Fruit fly (Drosophila melanogaster) whole organism, adult: ENCODE measurements around the gene pont.
A peak's percentile ranks its signal among the peaks of the same experiment; 100 is the strongest.

Experiments used
- CG11617 ChIP-seq: fragments of 200-800 bp; sonication (Bioruptor generic); optimal IDR thresholded peaks from 2 replicates; lab custom pipeline; 2017; ENCODE audit warnings: mild to moderate bottlenecking, missing biosample characterization, missing genetic modification reagents, missing genetic modification characterization
- CG1620 ChIP-seq: fragments of 200-800 bp; sonication (Bioruptor generic); optimal IDR thresholded peaks from 2 replicates; lab custom pipeline; 2016; ENCODE audit warnings: missing biosample characterization, missing genetic modification characterization
- Clk ChIP-seq: fragments of 200-800 bp; sonication (Bioruptor generic); optimal IDR thresholded peaks from 2 replicates; lab custom pipeline; 2017; ENCODE audit warnings: missing biosample characterization, missing genetic modification characterization
- bab1 ChIP-seq: fragments of 200-800 bp; sonication (Bioruptor generic); optimal IDR thresholded peaks from 3 replicates; lab custom pipeline; 2019; ENCODE audit warnings: missing biosample characterization, mild to moderate bottlenecking, missing genetic modification characterization, moderate library complexity
- kay ChIP-seq: fragments of 200-800 bp; sonication (Bioruptor generic); peaks from one replicate; lab custom pipeline; 2016; ENCODE audit warnings: missing biosample characterization, missing genetic modification characterization, borderline replicate concordance
- toe ChIP-seq: fragments of 200-800 bp; sonication (Bioruptor generic); optimal IDR thresholded peaks from 2 replicates; lab custom pipeline; 2016; ENCODE audit warnings: missing biosample characterization, missing genetic modification characterization

- TF ChIP-seq bab1 (GFP tag; lab: Kevin White, UChicago) (peak; percentile 97), Clk (GFP tag; lab: Kevin White, UChicago) (peak; percentile 87), toe (GFP tag; lab: Kevin White, UChicago) (peak; percentile 97), CG1620 (peak; percentile 94), kay (GFP tag; lab: Kevin White, UChicago) (peak; percentile 80), CG11617 (GFP tag; lab: Kevin White, UChicago) (peak; percentile 85)
Measured at dm6 chr3R:10263972-10264536, 2.1 kb downstream of the pont start, which contains the start of gene Nuak.
